ENCODE assay signal across 4 fruit fly cellular contexts in genomic region chr3R:14361741-14362232, dm6.
TF ChIP-seq lines count a peak whose summit lies in the region.

Gene Dnaaf5, minus strand, starts transcription at chr3R:14361786.

TF ChIP-seq in whole organism, adult, 20 proteins besides CTCF, POLR2A, EP300 and RAD21 (continued from another document):
- TF ChIP-seq kay (GFP tag; lab: Kevin White, UChicago; ENCODE audit: borderline replicate concordance) = peak; percentile 83
- TF ChIP-seq CG7101 (tag; optimal IDR thresholded peaks at IDR 0.05; lab: Kevin White, UChicago) = peak; percentile 43

TF ChIP-seq in whole organism, embryonic, 481 proteins besides CTCF, POLR2A, EP300 and RAD21 (continued from another document and continues in another):
- no peak for TF ChIP-seq schlank (tag; optimal IDR thresholded peaks at IDR 0.05; lab: Kevin White, UChicago)
- TF ChIP-seq CG14014 (GFP tag; IDR thresholded peaks at IDR 0.05; lab: Robert Waterston, UW) = peak; percentile 29; the same call in 1 of the 2 replicates
- peak; percentile 31; the same call in 1 of the 2 replicates for TF ChIP-seq CG9932 (GFP tag; IDR thresholded peaks at IDR 0.05; lab: Robert Waterston, UW)
- TF ChIP-seq nom (GFP tag; optimal IDR thresholded peaks at IDR 0.05; lab: Kevin White, UChicago) = peak; percentile 16
- TF ChIP-seq NfI (GFP tag; optimal IDR thresholded peaks at IDR 0.05; lab: Kevin White, UChicago) = peak; percentile 37
- peak; percentile 21 for TF ChIP-seq CG3281 (GFP tag; optimal IDR thresholded peaks at IDR 0.05; lab: Kevin White, UChicago)
- peak; percentile 15 for TF ChIP-seq pb (GFP tag; optimal IDR thresholded peaks at IDR 0.05; lab: Kevin White, UChicago)
- 0 out of 2 replicates have a peak, but pooled peaks have one; percentile 30 for TF ChIP-seq Rfx (GFP tag; IDR thresholded peaks at IDR 0.05; lab: Robert Waterston, UW)
- TF ChIP-seq ttk (GFP tag; IDR thresholded peaks at IDR 0.05; lab: Robert Waterston, UW) = no peak
- peak; percentile 98 for TF ChIP-seq Vsx1 (GFP tag; optimal IDR thresholded peaks at IDR 0.05; lab: Kevin White, UChicago)
- peak; percentile 70 for TF ChIP-seq CG10543 (GFP tag; optimal IDR thresholded peaks at IDR 0.05; lab: Kevin White, UChicago)
- TF ChIP-seq CG5180 (GFP tag; optimal IDR thresholded peaks at IDR 0.05; lab: Kevin White, UChicago) = peak; percentile 42
- no peak for TF ChIP-seq CG8290 (GFP tag; optimal IDR thresholded peaks at IDR 0.05; lab: Kevin White, UChicago)
- TF ChIP-seq CG8290 (tag; optimal IDR thresholded peaks at IDR 0.05; lab: Kevin White, UChicago) = peak in 1 of 2 experiments; percentile 24
- peak; percentile 13 for TF ChIP-seq dm (GFP tag; optimal IDR thresholded peaks at IDR 0.05; lab: Kevin White, UChicago)
- no peak for TF ChIP-seq Ada2b (GFP tag; IDR thresholded peaks at IDR 0.05; lab: Robert Waterston, UW)
- peak; percentile 51 for TF ChIP-seq CG15479 (GFP tag; optimal IDR thresholded peaks at IDR 0.05; lab: Kevin White, UChicago)
- TF ChIP-seq inv (GFP tag; IDR thresholded peaks at IDR 0.05; lab: Robert Waterston, UW; ENCODE audit: partially characterized antibody) = no peak
- TF ChIP-seq CG12071 (GFP tag; optimal IDR thresholded peaks at IDR 0.05; lab: Kevin White, UChicago) = no peak
- TF ChIP-seq lmd (GFP tag; IDR thresholded peaks at IDR 0.05; lab: Robert Waterston, UW) = no peak
- TF ChIP-seq sob (GFP tag; IDR thresholded peaks at IDR 0.05; lab: Robert Waterston, UW) = peak; percentile 31; the same call in 1 of the 2 replicates
- TF ChIP-seq CG32532 (GFP tag; IDR thresholded peaks at IDR 0.05; lab: Robert Waterston, UW) = peak; percentile 20; the same call in 1 of the 2 replicates
- TF ChIP-seq pan (optimal IDR thresholded peaks at IDR 0.05; lab: Kevin White, UChicago) = no peak
- no peak for TF ChIP-seq pan (GFP tag; optimal IDR thresholded peaks at IDR 0.05 in 1 of 2, IDR thresholded peaks at IDR 0.05 in 1 of 2)
- TF ChIP-seq az2 (GFP tag; optimal IDR thresholded peaks at IDR 0.05; lab: Kevin White, UChicago) = no peak
- TF ChIP-seq CG16863 (GFP tag; optimal IDR thresholded peaks at IDR 0.05; lab: Kevin White, UChicago) = no peak
- no peak for TF ChIP-seq nau (GFP tag; optimal IDR thresholded peaks at IDR 0.05; lab: Kevin White, UChicago)
- TF ChIP-seq bigmax (GFP tag; optimal IDR thresholded peaks at IDR 0.05; lab: Kevin White, UChicago) = no peak
- TF ChIP-seq Bgb (GFP tag; IDR thresholded peaks at IDR 0.05; lab: Robert Waterston, UW; ENCODE audit: partially characterized antibody) = 0 out of 2 replicates have a peak, but pooled peaks have one; percentile 26
- peak; percentile 35 for TF ChIP-seq ATbp (GFP tag; optimal IDR thresholded peaks at IDR 0.05; lab: Kevin White, UChicago)
- no peak for TF ChIP-seq tap (tag; optimal IDR thresholded peaks at IDR 0.05; lab: Kevin White, UChicago)
- TF ChIP-seq CG15269 (tag; optimal IDR thresholded peaks at IDR 0.05; lab: Kevin White, UChicago) = peak; percentile 1
- no peak for TF ChIP-seq bab2 (GFP tag; optimal IDR thresholded peaks at IDR 0.05; lab: Kevin White, UChicago)
- no peak for TF ChIP-seq CG8944 (GFP tag; optimal IDR thresholded peaks at IDR 0.05; lab: Kevin White, UChicago)
- no peak for TF ChIP-seq Spps (tag; optimal IDR thresholded peaks at IDR 0.05; lab: Kevin White, UChicago)
- TF ChIP-seq Mad (GFP tag; optimal IDR thresholded peaks at IDR 0.05; lab: Kevin White, UChicago) = no peak
- peak; percentile 47 for TF ChIP-seq CG7745 (tag; optimal IDR thresholded peaks at IDR 0.05; lab: Kevin White, UChicago)
- peak; percentile 29 for TF ChIP-seq cad (GFP tag; optimal IDR thresholded peaks at IDR 0.05; lab: Kevin White, UChicago)
- TF ChIP-seq Dp (GFP tag; optimal IDR thresholded peaks at IDR 0.05; lab: Kevin White, UChicago) = peak; percentile 83
- peak; percentile 21 for TF ChIP-seq B-H2 (GFP tag; optimal IDR thresholded peaks at IDR 0.05; lab: Kevin White, UChicago)
- TF ChIP-seq CG18599 (GFP tag; optimal IDR thresholded peaks at IDR 0.05; lab: Kevin White, UChicago) = peak; percentile 51
- TF ChIP-seq eve (GFP tag; optimal IDR thresholded peaks at IDR 0.05; lab: Kevin White, UChicago) = no peak

TF ChIP-seq in whole organism, prepupa, 60 proteins besides CTCF, POLR2A, EP300 and RAD21 (continued from another document):
- no peak for TF ChIP-seq dac (GFP tag; optimal IDR thresholded peaks at IDR 0.05; lab: Kevin White, UChicago)
- TF ChIP-seq CG16779 (tag; optimal IDR thresholded peaks at IDR 0.05; lab: Kevin White, UChicago) = no peak
- TF ChIP-seq eg (GFP tag; IDR thresholded peaks at IDR 0.05; lab: Robert Waterston, UW) = no peak
- no peak for TF ChIP-seq Eip75B (GFP tag; optimal IDR thresholded peaks at IDR 0.05; lab: Kevin White, UChicago)
- TF ChIP-seq dsx (GFP tag; optimal IDR thresholded peaks at IDR 0.05; lab: Kevin White, UChicago; ENCODE audit: poor library complexity, severe bottlenecking) = no peak
- TF ChIP-seq net (GFP tag; optimal IDR thresholded peaks at IDR 0.05; lab: Kevin White, UChicago) = no peak
- TF ChIP-seq CG3919 (GFP tag; optimal IDR thresholded peaks at IDR 0.05; lab: Kevin White, UChicago) = peak; percentile 56
- no peak for TF ChIP-seq ss (GFP tag; optimal IDR thresholded peaks at IDR 0.05; lab: Kevin White, UChicago)
- no peak for TF ChIP-seq CG32006 (GFP tag; optimal IDR thresholded peaks at IDR 0.05; lab: Kevin White, UChicago)
- no peak for TF ChIP-seq Hr4 (GFP tag; optimal IDR thresholded peaks at IDR 0.05; lab: Kevin White, UChicago)
- peak; percentile 14 for TF ChIP-seq CG6854 (GFP tag; optimal IDR thresholded peaks at IDR 0.05; lab: Kevin White, UChicago)
- peak; percentile 57 for TF ChIP-seq topi (GFP tag; optimal IDR thresholded peaks at IDR 0.05; lab: Kevin White, UChicago)
- TF ChIP-seq CG6163 (GFP tag; IDR thresholded peaks at IDR 0.05; lab: Robert Waterston, UW) = peak; percentile 58; the same call in 2 of the 3 replicates
- peak; percentile 24 for TF ChIP-seq CG31627 (GFP tag; optimal IDR thresholded peaks at IDR 0.05; lab: Kevin White, UChicago)
- no peak for TF ChIP-seq Hr38 (GFP tag; optimal IDR thresholded peaks at IDR 0.05; lab: Kevin White, UChicago)
- peak; percentile 83 for TF ChIP-seq fkh (GFP tag; optimal IDR thresholded peaks at IDR 0.05; lab: Kevin White, UChicago)
- peak; percentile 14 for TF ChIP-seq OdsH (GFP tag; optimal IDR thresholded peaks at IDR 0.05; lab: Kevin White, UChicago)
- 0 out of 2 replicates have a peak, but pooled peaks have one; percentile 8 for TF ChIP-seq CG15336 (GFP tag; IDR thresholded peaks at IDR 0.05; lab: Robert Waterston, UW)
- peak; percentile 44 for TF ChIP-seq Eip78C (GFP tag; lab: Kevin White, UChicago)
- peak; percentile 24 for TF ChIP-seq cyc (GFP tag; optimal IDR thresholded peaks at IDR 0.05; lab: Kevin White, UChicago)
- TF ChIP-seq Hr39 (GFP tag; optimal IDR thresholded peaks at IDR 0.05; lab: Kevin White, UChicago) = peak; percentile 9
- TF ChIP-seq spab (GFP tag; optimal IDR thresholded peaks at IDR 0.05; lab: Kevin White, UChicago) = no peak
- peak; percentile 66 for TF ChIP-seq svp (GFP tag; lab: Kevin White, UChicago)
- peak; percentile 65 for TF ChIP-seq Sox14 (GFP tag; optimal IDR thresholded peaks at IDR 0.05; lab: Kevin White, UChicago)
TF ChIP-seq in whole organism, prepupa: peak in this region for 18.

TF ChIP-seq in whole organism, wandering third instar larva, 38 proteins besides CTCF, POLR2A, EP300 and RAD21 (continued from another document):
- TF ChIP-seq Sp1 (GFP tag; optimal IDR thresholded peaks at IDR 0.05; lab: Kevin White, UChicago) (peak; percentile 5), pan (optimal IDR thresholded peaks at IDR 0.05; lab: Kevin White, UChicago) (no peak), lola (GFP tag; optimal IDR thresholded peaks at IDR 0.05; lab: Kevin White, UChicago) (no peak), Mio (GFP tag; optimal IDR thresholded peaks at IDR 0.05; lab: Kevin White, UChicago) (peak; percentile 24), CG9705 (GFP tag; optimal IDR thresholded peaks at IDR 0.05; lab: Kevin White, UChicago) (no peak), fru (GFP tag; optimal IDR thresholded peaks at IDR 0.05; lab: Kevin White, UChicago) (peak; percentile 47), sage (GFP tag; optimal IDR thresholded peaks at IDR 0.05; lab: Kevin White, UChicago) (no peak)
